Worm (Caenorhabditis elegans): ENCODE data around the gene srbc-22.

DNA sequence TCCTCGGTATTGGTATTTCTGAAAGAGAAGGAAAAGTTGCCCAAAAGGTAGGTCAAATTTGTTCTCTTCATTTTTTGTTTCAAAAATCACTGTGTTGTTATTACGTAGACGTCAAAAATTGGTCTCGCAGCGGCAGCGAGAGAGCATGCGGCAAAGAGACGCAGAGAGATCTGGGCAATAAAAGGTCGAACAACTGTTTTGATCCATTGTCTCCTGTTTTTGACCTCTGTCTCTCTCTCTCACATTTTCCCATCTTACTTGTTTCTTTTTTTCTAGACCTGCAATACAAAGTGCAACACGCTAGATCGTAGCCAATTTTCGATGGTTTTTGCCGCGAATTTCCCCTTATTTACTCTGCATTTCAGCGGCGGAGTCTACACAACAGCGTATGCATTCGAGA is 30.4 kb upstream of the srbc-22 start:
- no peak for TF ChIP-seq nhr-12 (tag; optimal IDR thresholded peaks at IDR 0.05)
- no peak for TF ChIP-seq unc-39 (tag; optimal IDR thresholded peaks at IDR 0.05)
- no peak for TF ChIP-seq ztf-4 (tag; optimal IDR thresholded peaks at IDR 0.05)
- TF ChIP-seq ama-1 (optimal IDR thresholded peaks at IDR 0.05): no peak
- TF ChIP-seq ceh-28 (tag; optimal IDR thresholded peaks at IDR 0.05): no peak
